Fruit fly (Drosophila melanogaster) whole organism, prepupa: Measurements from ENCODE around the gene twit.

Experiments used
- CG16779 ChIP-seq: fragments of 200-800 bp; sonication (Bioruptor generic); optimal IDR thresholded peaks from 3 replicates; lab custom pipeline; 2017; ENCODE audit warnings: missing biosample characterization, mild to moderate bottlenecking, missing genetic modification characterization
- CG3032 ChIP-seq: fragments of 200-800 bp; optimal IDR thresholded peaks from 2 replicates; lab custom pipeline; 2019; ENCODE audit warnings: missing biosample characterization, mild to moderate bottlenecking, missing genetic modification characterization, moderate library complexity
- CG34406 ChIP-seq: fragments of 200-800 bp; sonication (Bioruptor generic); optimal IDR thresholded peaks from 3 replicates; lab custom pipeline; 2016; ENCODE audit warnings: missing biosample characterization, missing genetic modification characterization
- CG6808 ChIP-seq: fragments of 200-800 bp; sonication (Bioruptor generic); optimal IDR thresholded peaks from 3 replicates; lab custom pipeline; 2017; ENCODE audit warnings: missing biosample characterization, missing genetic modification characterization, mild to moderate bottlenecking, moderate library complexity, missing genetic modification reagents
- CG8632 ChIP-seq: fragments of 200-800 bp; sonication (Bioruptor generic); optimal IDR thresholded peaks from 3 replicates; lab custom pipeline; 2016; ENCODE audit warnings: missing biosample characterization, missing genetic modification characterization
- Sox14 ChIP-seq: fragments of 200-800 bp; sonication (Bioruptor generic); optimal IDR thresholded peaks from 3 replicates; lab custom pipeline; 2016; ENCODE audit warnings: missing biosample characterization, missing genetic modification characterization
- Sox15 ChIP-seq: fragments of 200-800 bp; sonication (Bioruptor generic); optimal IDR thresholded peaks from 3 replicates; lab custom pipeline; 2016; ENCODE audit warnings: missing biosample characterization, missing genetic modification characterization
- achi ChIP-seq: fragments of 200-800 bp; sonication (Bioruptor generic); optimal IDR thresholded peaks from 3 replicates; lab custom pipeline; 2016; ENCODE audit warnings: missing biosample characterization, missing genetic modification characterization
- cyc ChIP-seq: fragments of 200-800 bp; sonication (Bioruptor generic); optimal IDR thresholded peaks from 3 replicates; lab custom pipeline; 2016; ENCODE audit warnings: missing biosample characterization, missing genetic modification characterization
- eg ChIP-seq: fragments of 200-800 bp; sonication (Bioruptor generic); IDR thresholded peaks from 3 replicates; pipeline ENCODE4 v1.3.6; 2022; ENCODE audit warnings: missing biosample characterization, missing genetic modification characterization
- esn ChIP-seq: fragments of 200-800 bp; sonication (Bioruptor generic); optimal IDR thresholded peaks from 2 replicates; lab custom pipeline; 2016; ENCODE audit warnings: missing biosample characterization, mild to moderate bottlenecking, missing genetic modification characterization, moderate library complexity
- fd59A ChIP-seq: fragments of 200-800 bp; sonication (Bioruptor generic); optimal IDR thresholded peaks from 2 replicates; lab custom pipeline; 2017; ENCODE audit warnings: missing biosample characterization, mild to moderate bottlenecking, missing genetic modification characterization, missing genetic modification reagents
- svp ChIP-seq: fragments of 200-800 bp; sonication (Bioruptor generic); peaks from one replicate; lab custom pipeline; 2016; ENCODE audit warnings: missing biosample characterization, missing genetic modification characterization

dm6 chr2L:20803733-20804164 is 48.6 kb upstream of the twit start:
- TF ChIP-seq eg (GFP tag; lab: Robert Waterston, UW) (no peak), CG6808 (no peak), fd59A (GFP tag; lab: Kevin White, UChicago) (no peak), Sox15 (GFP tag; lab: Kevin White, UChicago) (no peak), cyc (GFP tag; lab: Kevin White, UChicago) (no peak), esn (GFP tag; lab: Kevin White, UChicago) (no peak), CG3032 (tag; lab: Kevin White, UChicago) (no peak), Sox14 (GFP tag; lab: Kevin White, UChicago) (no peak), achi (GFP tag; lab: Kevin White, UChicago) (no peak), svp (peak; percentile 74), CG16779 (no peak), CG8632 (GFP tag; lab: Kevin White, UChicago) (no peak), CG34406 (GFP tag; lab: Kevin White, UChicago) (no peak)
